Worm (Caenorhabditis elegans) whole organism, L1 larva: ENCODE measurements around the gene F52C6.4.

Source experiments
- egl-27 ChIP-seq, 2 experiments: fragments of 150-350 bp in 1 of 2; sonication (generic microtip); optimal IDR thresholded peaks; 3 replicates each; lab custom pipeline; 2017 to 2018; ENCODE audit warnings: missing biosample characterization in 2 of 2, missing genetic modification characterization in 2 of 2, missing genetic modification reagents in 2 of 2
- fkh-4 ChIP-seq: sonication (generic microtip); optimal IDR thresholded peaks from 2 replicates; lab custom pipeline; 2016; ENCODE audit warnings: missing compliant biosample characterization, missing genetic modification characterization, borderline replicate concordance
- hlh-17 ChIP-seq: fragments of 200-800 bp; sonication (Bioruptor generic); optimal IDR thresholded peaks from 2 replicates; lab custom pipeline; 2018; ENCODE audit warnings: missing genetic modification characterization, mild to moderate bottlenecking, missing compliant biosample characterization, moderate library complexity, borderline replicate concordance
- lin-13 ChIP-seq: fragments of 150-350 bp; optimal IDR thresholded peaks from 2 replicates; lab custom pipeline; 2014; ENCODE audit warnings: missing biosample characterization, missing genetic modification reagents, missing genetic modification characterization
- nhr-12 ChIP-seq: sonication (generic microtip); optimal IDR thresholded peaks from 2 replicates; lab custom pipeline; 2017; ENCODE audit warnings: missing biosample characterization, missing genetic modification characterization
- pag-3 ChIP-seq: sonication (generic microtip); optimal IDR thresholded peaks from 2 replicates; lab custom pipeline; 2017; ENCODE audit warnings: missing genetic modification characterization, mild to moderate bottlenecking, missing compliant biosample characterization, antibody characterized with exemption, borderline replicate concordance; ENCODE audit not compliant: insufficient read depth
- pax-3 ChIP-seq: fragments of 200-800 bp; sonication (Bioruptor generic); optimal IDR thresholded peaks from 2 replicates; lab custom pipeline; 2018; ENCODE audit warnings: mild to moderate bottlenecking, missing genetic modification characterization, moderate library complexity, missing compliant biosample characterization
- skn-1 ChIP-seq: fragments of 150-350 bp; optimal IDR thresholded peaks from 2 replicates; lab custom pipeline; 2014; ENCODE audit warnings: missing biosample characterization, missing genetic modification characterization
- unc-62 ChIP-seq: fragments of 150-350 bp; optimal IDR thresholded peaks from 2 replicates; lab custom pipeline; 2014; ENCODE audit warnings: missing biosample characterization, missing genetic modification reagents, missing genetic modification characterization
- ztf-4 ChIP-seq: fragments of 150-350 bp; optimal IDR thresholded peaks from 2 replicates; lab custom pipeline; 2014; ENCODE audit warnings: missing biosample characterization, missing genetic modification characterization

ce11 chrII:1884635-1885034, 38.3 kb upstream of the F52C6.4 start, which contains the start of gene math-6:
- no peak for TF ChIP-seq pax-3 (tag; lab: Kevin White, UChicago)
- TF ChIP-seq egl-27 (tag; optimal IDR thresholded peaks at IDR 0.05; lab: Kevin White, UChicago) = no peak
- no peak for TF ChIP-seq pag-3
- TF ChIP-seq ztf-4 (tag; lab: Kevin White, UChicago) = no peak
- no peak for TF ChIP-seq unc-62
- no peak for TF ChIP-seq skn-1 (tag; lab: Kevin White, UChicago)
- no peak for TF ChIP-seq lin-13 (GFP tag; lab: Kevin White, UChicago)
- TF ChIP-seq hlh-17 = no peak
- TF ChIP-seq nhr-12 (tag; lab: Kevin White, UChicago) = no peak
- TF ChIP-seq fkh-4 (tag; lab: Kevin White, UChicago) = no peak
